Fruit fly (Drosophila melanogaster) whole organism, embryonic: ENCODE data around the gene Nepl7.

Source experiments
- Awh ChIP-seq: fragments of 200-800 bp; sonication (Bioruptor generic); IDR thresholded peaks from 2 replicates; pipeline ENCODE4, ENCODE4 v1.3.6; 2022; ENCODE audit warnings: missing biosample characterization, missing genetic modification characterization
- CG10431 ChIP-seq: fragments of 200-800 bp; sonication (Bioruptor generic); optimal IDR thresholded peaks from 3 replicates; lab custom pipeline; 2018; ENCODE audit warnings: missing biosample characterization, mild to moderate bottlenecking, missing genetic modification characterization
- CG11504 ChIP-seq: fragments of 200-800 bp; sonication (Bioruptor generic); optimal IDR thresholded peaks from 3 replicates; lab custom pipeline; 2019; ENCODE audit warnings: missing biosample characterization, mild to moderate bottlenecking, missing genetic modification characterization, moderate library complexity
- CG12769 ChIP-seq: fragments of 200-800 bp; sonication (Bioruptor generic); optimal IDR thresholded peaks from 2 replicates; lab custom pipeline; 2019; ENCODE audit warnings: missing biosample characterization, mild to moderate bottlenecking, missing genetic modification characterization, moderate library complexity
- CG12942 ChIP-seq: fragments of 200-800 bp; sonication (Bioruptor generic); optimal IDR thresholded peaks from 3 replicates; lab custom pipeline; 2016; ENCODE audit warnings: missing biosample characterization, missing genetic modification characterization
- CG13123 ChIP-seq: fragments of 200-800 bp; sonication (Bioruptor generic); optimal IDR thresholded peaks from 2 replicates; lab custom pipeline; 2016; ENCODE audit warnings: missing biosample characterization, missing genetic modification characterization
- CG13775 ChIP-seq: fragments of 200-800 bp; sonication (Bioruptor generic); optimal IDR thresholded peaks from 3 replicates; lab custom pipeline; 2017; ENCODE audit warnings: missing biosample characterization, mild to moderate bottlenecking, missing genetic modification characterization
- CG15514 ChIP-seq: fragments of 200-800 bp; sonication (Bioruptor generic); optimal IDR thresholded peaks from 3 replicates; lab custom pipeline; 2017; ENCODE audit warnings: missing biosample characterization, missing genetic modification characterization, mild to moderate bottlenecking, moderate library complexity, missing genetic modification reagents
- CG1647 ChIP-seq: fragments of 200-800 bp; sonication (Bioruptor generic); optimal IDR thresholded peaks from 3 replicates; lab custom pipeline; 2016; ENCODE audit warnings: missing biosample characterization, missing genetic modification characterization
- CG17328 ChIP-seq: fragments of 200-800 bp; sonication (Bioruptor generic); IDR thresholded peaks from 2 replicates; pipeline ENCODE4 v1.3.6; 2022; ENCODE audit warnings: missing biosample characterization, missing genetic modification characterization
- CG18476 ChIP-seq: fragments of 200-800 bp; sonication (Bioruptor generic); optimal IDR thresholded peaks from 2 replicates; lab custom pipeline; 2016; ENCODE audit warnings: missing biosample characterization, mild to moderate bottlenecking, missing genetic modification characterization
- CG18764 ChIP-seq: fragments of 200-800 bp; sonication (Bioruptor generic); optimal IDR thresholded peaks from 3 replicates; lab custom pipeline; 2016; ENCODE audit warnings: missing biosample characterization, missing genetic modification characterization
- CG2129 ChIP-seq: fragments of 200-800 bp; sonication (Bioruptor generic); IDR thresholded peaks from 2 replicates; pipeline ENCODE4 v1.3.6; 2022; ENCODE audit warnings: missing biosample characterization, missing genetic modification characterization; ENCODE audit not compliant: partially characterized antibody
- CG31224 ChIP-seq: fragments of 200-800 bp; sonication (Bioruptor generic); IDR thresholded peaks from 2 replicates; pipeline ENCODE4 v1.3.6; 2022; ENCODE audit warnings: missing biosample characterization, missing genetic modification characterization
- CG33557 ChIP-seq: fragments of 200-800 bp; sonication (Bioruptor generic); optimal IDR thresholded peaks from 2 replicates; lab custom pipeline; 2019; ENCODE audit warnings: missing biosample characterization, mild to moderate bottlenecking, missing genetic modification characterization, moderate library complexity
- CG3838 ChIP-seq: fragments of 200-800 bp; sonication (Bioruptor generic); optimal IDR thresholded peaks from 3 replicates; lab custom pipeline; 2016; ENCODE audit warnings: missing biosample characterization, missing genetic modification characterization
- CG43689 ChIP-seq: fragments of 200-800 bp; sonication (Bioruptor generic); IDR thresholded peaks from 2 replicates; pipeline ENCODE4 v1.3.6; 2022; ENCODE audit warnings: missing biosample characterization, missing genetic modification characterization
- CG5953 ChIP-seq: fragments of 200-800 bp; sonication (Bioruptor generic); IDR thresholded peaks from 2 replicates; pipeline ENCODE4 v1.3.6; 2022; ENCODE audit warnings: missing biosample characterization, missing genetic modification characterization
- CG7271 ChIP-seq: fragments of 200-800 bp; sonication (Bioruptor generic); optimal IDR thresholded peaks from 2 replicates; lab custom pipeline; 2018; ENCODE audit warnings: missing biosample characterization, mild to moderate bottlenecking, missing genetic modification characterization, moderate library complexity
- CG8281 ChIP-seq: fragments of 200-800 bp; sonication (Bioruptor generic); optimal IDR thresholded peaks from 2 replicates; lab custom pipeline; 2018; ENCODE audit warnings: missing biosample characterization, mild to moderate bottlenecking, missing genetic modification characterization, moderate library complexity
- CG9609 ChIP-seq: fragments of 200-800 bp; sonication (Bioruptor generic); optimal IDR thresholded peaks from 3 replicates; lab custom pipeline; 2016; ENCODE audit warnings: missing biosample characterization, missing genetic modification characterization
- CG9727 ChIP-seq: fragments of 200-800 bp; sonication (Bioruptor generic); optimal IDR thresholded peaks from 3 replicates; lab custom pipeline; 2017; ENCODE audit warnings: missing biosample characterization, mild to moderate bottlenecking, missing genetic modification characterization
- Dip2 ChIP-seq: fragments of 200-800 bp; sonication (Bioruptor generic); IDR thresholded peaks from 2 replicates; pipeline ENCODE4 v1.3.6; 2022; ENCODE audit warnings: missing biosample characterization, missing genetic modification characterization
- Drgx ChIP-seq: fragments of 200-800 bp; sonication (Bioruptor generic); IDR thresholded peaks from 2 replicates; pipeline ENCODE4 v1.3.6; 2022; ENCODE audit warnings: missing biosample characterization, missing genetic modification characterization
- Ets65A ChIP-seq: fragments of 200-800 bp; sonication (Bioruptor generic); peaks from one replicate; lab custom pipeline; 2016; ENCODE audit warnings: missing biosample characterization, missing genetic modification characterization
- Hand ChIP-seq: fragments of 200-800 bp; sonication (Bioruptor generic); optimal IDR thresholded peaks from 2 replicates; lab custom pipeline; 2017; ENCODE audit warnings: mild to moderate bottlenecking, missing biosample characterization, missing genetic modification reagents, missing genetic modification characterization
- Hr39 ChIP-seq: fragments of >200 bp; optimal IDR thresholded peaks from 2 replicates; lab custom pipeline; 2017
- Kr ChIP-seq: fragments of 200-800 bp; sonication (Bioruptor generic); optimal IDR thresholded peaks from 2 replicates; lab custom pipeline; 2017; ENCODE audit warnings: missing biosample characterization, mild to moderate bottlenecking, missing genetic modification characterization
- NC2β ChIP-seq: fragments of 200-800 bp; sonication (Bioruptor generic); optimal IDR thresholded peaks from 2 replicates; lab custom pipeline; 2016; ENCODE audit warnings: missing biosample characterization, missing genetic modification characterization
- Pdp1 ChIP-seq, 2 experiments: fragments of 200-800 bp; sonication (Bioruptor generic); optimal IDR thresholded peaks; 3 replicates each; lab custom pipeline; 2016; ENCODE audit warnings: missing biosample characterization in 2 of 2, missing genetic modification characterization in 2 of 2, mild to moderate bottlenecking in 1 of 2, moderate library complexity in 1 of 2
- Poxn ChIP-seq: fragments of 200-800 bp; sonication (Bioruptor generic); IDR thresholded peaks from 2 replicates; pipeline ENCODE4 v1.3.6; 2022; ENCODE audit warnings: missing biosample characterization, missing genetic modification characterization
- Ravus ChIP-seq: fragments of 200-800 bp; sonication (Bioruptor generic); IDR thresholded peaks from 2 replicates; pipeline ENCODE4 v1.3.6; 2022; ENCODE audit warnings: missing biosample characterization, missing genetic modification characterization
- Side ChIP-seq: fragments of 200-800 bp; sonication (Bioruptor generic); optimal IDR thresholded peaks from 2 replicates; lab custom pipeline; 2016; ENCODE audit warnings: missing biosample characterization, missing genetic modification characterization
- Sin3A ChIP-seq: fragments of >200 bp; optimal IDR thresholded peaks from 2 replicates; lab custom pipeline; 2018
- Xrp1 ChIP-seq: fragments of 200-800 bp; sonication (Bioruptor generic); IDR thresholded peaks from 2 replicates; pipeline ENCODE4 v1.3.6; 2022; ENCODE audit warnings: missing biosample characterization, missing genetic modification characterization
- YL-1 ChIP-seq: fragments of 200-800 bp; sonication (Bioruptor generic); optimal IDR thresholded peaks from 3 replicates; lab custom pipeline; 2017; ENCODE audit warnings: missing biosample characterization, mild to moderate bottlenecking, missing genetic modification characterization
- ab ChIP-seq: fragments of 200-800 bp; sonication (Bioruptor generic); optimal IDR thresholded peaks from 2 replicates; lab custom pipeline; 2016; ENCODE audit warnings: missing biosample characterization, missing genetic modification characterization
- bigmax ChIP-seq: fragments of 200-800 bp; sonication (Bioruptor generic); optimal IDR thresholded peaks from 2 replicates; lab custom pipeline; 2018; ENCODE audit warnings: missing biosample characterization, mild to moderate bottlenecking, missing genetic modification characterization
- emc ChIP-seq: fragments of 200-800 bp; sonication (Bioruptor generic); optimal IDR thresholded peaks from 2 replicates; lab custom pipeline; 2016; ENCODE audit warnings: missing biosample characterization, missing genetic modification characterization
- gcm ChIP-seq: fragments of 200-800 bp; sonication (Bioruptor generic); optimal IDR thresholded peaks from 2 replicates; lab custom pipeline; 2019; ENCODE audit warnings: missing biosample characterization, mild to moderate bottlenecking, missing genetic modification characterization, moderate library complexity
- grn ChIP-seq: fragments of 200-800 bp; sonication (Bioruptor generic); optimal IDR thresholded peaks from 3 replicates; lab custom pipeline; 2017; ENCODE audit warnings: missing biosample characterization, missing genetic modification characterization
- klu ChIP-seq: fragments of 200-800 bp; sonication (Bioruptor generic); IDR thresholded peaks from 2 replicates; pipeline ENCODE4 v1.3.6; 2022; ENCODE audit warnings: missing biosample characterization, missing genetic modification characterization
- lov ChIP-seq, 2 experiments: fragments of 200-800 bp in 1 of 2; fragments of >200 bp in 1 of 2; sonication (Bioruptor generic) in 1 of 2; IDR thresholded peaks in 1 of 2; optimal IDR thresholded peaks in 1 of 2; 2 replicates in 1 of 2; 3 replicates in 1 of 2; pipeline versions ENCODE4 v1.3.6 to Lab custom; 2017 to 2022; ENCODE audit warnings: missing biosample characterization in 1 of 2, missing genetic modification characterization in 1 of 2
- mirr ChIP-seq: fragments of 200-800 bp; sonication (Bioruptor generic); optimal IDR thresholded peaks from 3 replicates; lab custom pipeline; 2018; ENCODE audit warnings: missing biosample characterization, mild to moderate bottlenecking, missing genetic modification characterization
- onecut ChIP-seq: fragments of 200-800 bp; sonication (Bioruptor generic); IDR thresholded peaks from 2 replicates; pipeline ENCODE4 v1.3.6; 2022; ENCODE audit warnings: missing biosample characterization, missing genetic modification characterization
- rib ChIP-seq: fragments of 200-800 bp; sonication (Bioruptor generic); IDR thresholded peaks from 2 replicates; pipeline ENCODE4 v1.3.6; 2022; ENCODE audit warnings: missing biosample characterization, missing genetic modification characterization
- slou ChIP-seq: fragments of 200-800 bp; sonication (Bioruptor generic); optimal IDR thresholded peaks from 3 replicates; lab custom pipeline; 2016; ENCODE audit warnings: missing biosample characterization, missing genetic modification characterization
- sug ChIP-seq: fragments of 200-800 bp; optimal IDR thresholded peaks from 2 replicates; lab custom pipeline; 2019; ENCODE audit warnings: missing biosample characterization, mild to moderate bottlenecking, missing genetic modification characterization, moderate library complexity
- tin ChIP-seq: fragments of 200-800 bp; sonication (Bioruptor generic); optimal IDR thresholded peaks from 3 replicates; lab custom pipeline; 2016; ENCODE audit warnings: missing biosample characterization, missing genetic modification characterization
- toy ChIP-seq: fragments of 200-800 bp; sonication (Bioruptor generic); IDR thresholded peaks from 2 replicates; pipeline ENCODE4 v1.3.6; 2022; ENCODE audit warnings: missing biosample characterization, missing genetic modification characterization
- tx ChIP-seq: fragments of 200-800 bp; sonication (Bioruptor generic); optimal IDR thresholded peaks from 2 replicates; lab custom pipeline; 2016; ENCODE audit warnings: missing biosample characterization, missing genetic modification characterization
- zen ChIP-seq: fragments of 200-800 bp; sonication (Bioruptor generic); optimal IDR thresholded peaks from 3 replicates; lab custom pipeline; 2018; ENCODE audit warnings: missing biosample characterization, mild to moderate bottlenecking, missing genetic modification characterization, moderate library complexity
- zfh2 ChIP-seq: fragments of 200-800 bp; sonication (Bioruptor generic); optimal IDR thresholded peaks from 2 replicates; lab custom pipeline; 2016; ENCODE audit warnings: missing biosample characterization, missing genetic modification characterization

The Nepl7 gene

dm6 chr2L:12644301-12644700 lies 25.2 kb downstream of the Nepl7 start (continued):
- TF ChIP-seq CG43689 (no peak), rib (GFP tag; lab: Robert Waterston, UW) (no peak), Side (GFP tag; lab: Kevin White, UChicago) (no peak), Awh (GFP tag; lab: Robert Waterston, UW) (peak; percentile 11; the same call in 1 of the 2 replicates), CG8281 (no peak), ab (GFP tag; lab: Kevin White, UChicago) (no peak), CG3838 (GFP tag; lab: Kevin White, UChicago) (no peak), tx (no peak), slou (no peak), Ets65A (GFP tag; lab: Kevin White, UChicago) (no peak), CG13775 (GFP tag; lab: Kevin White, UChicago) (peak; percentile 1), YL-1 (no peak), CG1647 (GFP tag; lab: Kevin White, UChicago) (no peak), CG9609 (no peak), CG12769 (tag; lab: Kevin White, UChicago) (no peak), Sin3A (no peak), grn (GFP tag; lab: Kevin White, UChicago) (no peak), CG11504 (peak; percentile 66), bigmax (no peak), CG10431 (GFP tag; lab: Kevin White, UChicago) (no peak), Drgx (no peak), emc (GFP tag; lab: Kevin White, UChicago) (no peak), CG15514 (peak; percentile 16), NC2β (no peak), onecut (GFP tag; lab: Robert Waterston, UW) (no peak), Hand (GFP tag; lab: Kevin White, UChicago) (no peak), Xrp1 (GFP tag; lab: Robert Waterston, UW) (peak; percentile 52), CG5953 (no peak), mirr (GFP tag; lab: Kevin White, UChicago) (no peak), CG18476 (GFP tag; lab: Kevin White, UChicago) (no peak), CG12942 (GFP tag; lab: Kevin White, UChicago) (no peak), CG2129 (no peak), CG9727 (GFP tag; lab: Kevin White, UChicago) (peak; percentile 34), CG13123 (no peak), zfh2 (no peak), zen (tag; lab: Kevin White, UChicago) (no peak), Poxn (GFP tag; lab: Robert Waterston, UW) (no peak), tin (GFP tag; lab: Kevin White, UChicago) (no peak), Dip2 (no peak), Ravus (GFP tag; lab: Robert Waterston, UW) (no peak), klu (GFP tag; lab: Robert Waterston, UW) (no peak), Kr (GFP tag; lab: Kevin White, UChicago) (no peak), CG7271 (tag; lab: Kevin White, UChicago) (no peak), Hr39 (no peak), CG18764 (no peak), CG17328 (GFP tag; lab: Robert Waterston, UW) (peak; percentile 49), Pdp1 (GFP tag; optimal IDR thresholded peaks at IDR 0.05; lab: Kevin White, UChicago) (no peak), CG33557 (GFP tag; lab: Kevin White, UChicago) (no peak), sug (tag; lab: Kevin White, UChicago) (no peak), lov (optimal IDR thresholded peaks at IDR 0.05; lab: Kevin White, UChicago) (no peak), lov (GFP tag; IDR thresholded peaks at IDR 0.05; lab: Robert Waterston, UW) (no peak), gcm (GFP tag; lab: Kevin White, UChicago) (no peak), toy (no peak), CG31224 (no peak)
